Worm (Caenorhabditis elegans) whole organism, L4 larva: Measurements from ENCODE around the gene Y82E9BR.22.
A peak's percentile ranks its signal among the peaks of the same experiment; 100 is the strongest.

Source experiments
- F37D6.2 ChIP-seq: sonication (generic microtip); optimal IDR thresholded peaks from 2 replicates; lab custom pipeline; 2016; ENCODE audit warnings: mild to moderate bottlenecking, missing genetic modification characterization, missing compliant biosample characterization
- T20F7.1 ChIP-seq: fragments of 200-800 bp; sonication (Bioruptor generic); optimal IDR thresholded peaks from 2 replicates; lab custom pipeline; 2018; ENCODE audit warnings: mild to moderate bottlenecking, missing genetic modification characterization, missing compliant biosample characterization
- Y105C5A.15 ChIP-seq: fragments of 200-800 bp; sonication (Bioruptor generic); IDR thresholded peaks from 2 replicates; pipeline ENCODE4 v1.3.6; 2022; ENCODE audit warnings: missing genetic modification characterization, missing compliant biosample characterization
- ZK337.2 ChIP-seq: fragments of 200-800 bp; sonication (Bioruptor generic); IDR thresholded peaks from 2 replicates; pipeline ENCODE4 v1.3.6; 2022; ENCODE audit warnings: missing genetic modification reagents, missing genetic modification characterization, missing compliant biosample characterization
- ZK546.5 ChIP-seq, 2 experiments: sonication (generic microtip); optimal IDR thresholded peaks; 2 replicates each; lab custom pipeline; 2017; ENCODE audit warnings: missing biosample characterization in 2 of 2, missing genetic modification characterization in 2 of 2
- aha-1 ChIP-seq: fragments of 150-350 bp; peaks from one replicate; lab custom pipeline; 2014; ENCODE audit warnings: missing biosample characterization, missing genetic modification characterization
- ceh-20 ChIP-seq: fragments of 200-800 bp; sonication (Bioruptor generic); IDR thresholded peaks from 2 replicates; pipeline ENCODE4 v1.3.6; 2022; ENCODE audit warnings: missing genetic modification reagents, missing genetic modification characterization, missing compliant biosample characterization
- ceh-82 ChIP-seq: sonication (generic microtip); optimal IDR thresholded peaks from 2 replicates; lab custom pipeline; 2017; ENCODE audit warnings: missing biosample characterization, missing genetic modification characterization
- cey-2 ChIP-seq: sonication (generic microtip); optimal IDR thresholded peaks from 3 replicates; lab custom pipeline; 2017; ENCODE audit warnings: missing genetic modification characterization, mild to moderate bottlenecking, missing compliant biosample characterization, antibody characterized with exemption, borderline replicate concordance; ENCODE audit not compliant: insufficient read depth
- ctbp-1 ChIP-seq: fragments of 200-800 bp; sonication (Bioruptor generic); IDR thresholded peaks from 2 replicates; pipeline ENCODE4 v1.3.6; 2022; ENCODE audit warnings: missing genetic modification reagents, missing genetic modification characterization, missing compliant biosample characterization
- daf-12 ChIP-seq: fragments of 150-350 bp; optimal IDR thresholded peaks from 2 replicates; lab custom pipeline; 2014; ENCODE audit warnings: missing biosample characterization, missing genetic modification reagents, missing genetic modification characterization
- daf-16 ChIP-seq, 3 experiments: sonication (generic microtip); optimal IDR thresholded peaks; 2 replicates each; lab custom pipeline; 2016 to 2017; ENCODE audit warnings: missing genetic modification characterization in 3 of 3, missing genetic modification reagents in 3 of 3, mild to moderate bottlenecking in 2 of 3, missing compliant biosample characterization in 2 of 3, missing biosample characterization in 1 of 3, moderate library complexity in 1 of 3
- duxl-1 ChIP-seq: sonication (generic microtip); optimal IDR thresholded peaks from 2 replicates; lab custom pipeline; 2016; ENCODE audit warnings: mild to moderate bottlenecking, missing genetic modification characterization, moderate library complexity, missing compliant biosample characterization; ENCODE audit not compliant: poor library complexity
- dve-1 ChIP-seq: sonication (generic microtip); optimal IDR thresholded peaks from 2 replicates; lab custom pipeline; 2017; ENCODE audit warnings: antibody characterized with exemption, mild to moderate bottlenecking, missing genetic modification characterization, missing compliant biosample characterization; ENCODE audit not compliant: insufficient read depth
- egl-27 ChIP-seq: sonication (generic microtip); optimal IDR thresholded peaks from 3 replicates; lab custom pipeline; 2017; ENCODE audit warnings: missing biosample characterization, missing genetic modification reagents, missing genetic modification characterization
- fkh-10 ChIP-seq: fragments of 150-350 bp; optimal IDR thresholded peaks from 2 replicates; lab custom pipeline; 2014; ENCODE audit warnings: missing biosample characterization, missing genetic modification reagents, missing genetic modification characterization
- fos-1 ChIP-seq: fragments of 150-350 bp; optimal IDR thresholded peaks from 2 replicates; lab custom pipeline; 2014; ENCODE audit warnings: missing biosample characterization, missing genetic modification characterization
- hlh-30 ChIP-seq: sonication (generic microtip); optimal IDR thresholded peaks from 2 replicates; lab custom pipeline; 2017; ENCODE audit warnings: antibody characterized with exemption, mild to moderate bottlenecking, missing genetic modification characterization, missing compliant biosample characterization; ENCODE audit not compliant: insufficient read depth
- hmg-1.1 ChIP-seq: fragments of 200-800 bp; sonication (Bioruptor generic); IDR thresholded peaks from 2 replicates; pipeline ENCODE4 v1.3.6; 2022; ENCODE audit warnings: missing genetic modification reagents, missing genetic modification characterization, missing compliant biosample characterization
- lim-7 ChIP-seq: fragments of 200-800 bp; sonication (Bioruptor generic); IDR thresholded peaks from 2 replicates; pipeline ENCODE4 v1.3.6; 2022; ENCODE audit warnings: missing genetic modification characterization, missing compliant biosample characterization
- lin-29 ChIP-seq: fragments of 200-800 bp; sonication (Bioruptor generic); IDR thresholded peaks from 2 replicates; pipeline ENCODE4 v1.3.6; 2022; ENCODE audit warnings: missing genetic modification reagents, missing genetic modification characterization, missing compliant biosample characterization
- lin-38 ChIP-seq: fragments of 200-800 bp; sonication (Bioruptor generic); IDR thresholded peaks from 2 replicates; pipeline ENCODE4 v1.3.6; 2022; ENCODE audit warnings: missing genetic modification reagents, missing genetic modification characterization, missing compliant biosample characterization
- lin-39 ChIP-seq: fragments of 150-350 bp; optimal IDR thresholded peaks from 2 replicates; lab custom pipeline; 2014; ENCODE audit warnings: missing biosample characterization, missing genetic modification reagents, missing genetic modification characterization
- lsy-2 ChIP-seq, 2 experiments: fragments of 150-350 bp in 1 of 2; sonication (generic microtip) in 1 of 2; optimal IDR thresholded peaks; 2 replicates each; lab custom pipeline; 2014 to 2017; ENCODE audit warnings: missing biosample characterization in 2 of 2, missing genetic modification characterization in 2 of 2
- madf-9 ChIP-seq: fragments of 200-800 bp; sonication (Bioruptor generic); conservative IDR thresholded peaks from 2 replicates; pipeline ENCODE4 v1.3.6; 2022; ENCODE audit warnings: missing genetic modification reagents, missing genetic modification characterization, missing compliant biosample characterization
- mxl-3 ChIP-seq: fragments of 200-800 bp; sonication (Bioruptor generic); optimal IDR thresholded peaks from 2 replicates; lab custom pipeline; 2018; ENCODE audit warnings: mild to moderate bottlenecking, missing genetic modification characterization, missing compliant biosample characterization
- nhr-10 ChIP-seq: fragments of 150-350 bp; optimal IDR thresholded peaks from 2 replicates; lab custom pipeline; 2014; ENCODE audit warnings: missing biosample characterization, missing genetic modification characterization
- nhr-102 ChIP-seq: sonication (generic microtip); optimal IDR thresholded peaks from 2 replicates; lab custom pipeline; 2016; ENCODE audit warnings: mild to moderate bottlenecking, missing genetic modification characterization, moderate library complexity, missing compliant biosample characterization
- nhr-111 ChIP-seq: fragments of 200-800 bp; sonication (Bioruptor generic); optimal IDR thresholded peaks from 2 replicates; lab custom pipeline; 2018; ENCODE audit warnings: mild to moderate bottlenecking, missing genetic modification characterization, missing compliant biosample characterization
- nhr-48 ChIP-seq: sonication (generic microtip); optimal IDR thresholded peaks from 2 replicates; lab custom pipeline; 2016; ENCODE audit warnings: mild to moderate bottlenecking, missing genetic modification characterization, missing compliant biosample characterization
- nhr-76 ChIP-seq: fragments of 150-350 bp; optimal IDR thresholded peaks from 2 replicates; lab custom pipeline; 2014; ENCODE audit warnings: missing biosample characterization, missing genetic modification characterization
- nhr-77 ChIP-seq: fragments of 150-350 bp; optimal IDR thresholded peaks from 2 replicates; lab custom pipeline; 2014; ENCODE audit warnings: missing biosample characterization, missing genetic modification characterization
- php-3 ChIP-seq: fragments of 200-800 bp; sonication (Bioruptor generic); IDR thresholded peaks from 2 replicates; pipeline ENCODE4 v1.3.6; 2022; ENCODE audit warnings: missing genetic modification reagents, missing genetic modification characterization, missing compliant biosample characterization
- saeg-2 ChIP-seq: fragments of 200-800 bp; sonication (Bioruptor generic); IDR thresholded peaks from 2 replicates; pipeline ENCODE4 v1.3.6; 2022; ENCODE audit warnings: missing genetic modification reagents, missing genetic modification characterization, missing compliant biosample characterization
- sdz-12 ChIP-seq: fragments of 200-800 bp; sonication (Bioruptor generic); optimal IDR thresholded peaks from 2 replicates; lab custom pipeline; 2018; ENCODE audit warnings: mild to moderate bottlenecking, missing genetic modification characterization, missing compliant biosample characterization
- set-16 ChIP-seq: fragments of 200-800 bp; sonication (Bioruptor generic); IDR thresholded peaks from 2 replicates; pipeline ENCODE4 v1.3.6; 2022; ENCODE audit warnings: missing genetic modification reagents, missing genetic modification characterization, missing compliant biosample characterization
- snpc-1.2 ChIP-seq: fragments of 200-800 bp; sonication (Bioruptor generic); IDR thresholded peaks from 2 replicates; pipeline ENCODE4 v1.3.6; 2022; ENCODE audit warnings: missing genetic modification reagents, missing genetic modification characterization, missing compliant biosample characterization
- snpc-4 ChIP-seq: fragments of 150-350 bp; optimal IDR thresholded peaks from 2 replicates; lab custom pipeline; 2014; ENCODE audit warnings: missing biosample characterization, missing genetic modification characterization
- unc-130 ChIP-seq: sonication (generic microtip); optimal IDR thresholded peaks from 2 replicates; lab custom pipeline; 2016; ENCODE audit warnings: missing genetic modification reagents, missing genetic modification characterization, missing compliant biosample characterization
- unc-62 ChIP-seq, 3 experiments: fragments of 150-350 bp in 1 of 3; sonication (generic microtip); optimal IDR thresholded peaks in 2 of 3; peaks in 1 of 3; 1 replicate in 1 of 3; 2 replicates in 2 of 3; lab custom pipeline; 2014 to 2017; ENCODE audit warnings: missing biosample characterization in 3 of 3, missing genetic modification characterization in 3 of 3, missing genetic modification reagents in 3 of 3, missing genotype in 1 of 3
- vab-7 ChIP-seq: fragments of 200-800 bp; sonication (Bioruptor generic); IDR thresholded peaks from 2 replicates; pipeline ENCODE4 v1.3.6; 2022; ENCODE audit warnings: missing genetic modification reagents, missing genetic modification characterization, missing compliant biosample characterization
- zfp-2 ChIP-seq: sonication (generic microtip); optimal IDR thresholded peaks from 2 replicates; lab custom pipeline; 2016; ENCODE audit warnings: mild to moderate bottlenecking, missing genetic modification characterization, missing compliant biosample characterization
- zip-11 ChIP-seq: fragments of 200-800 bp; sonication (Bioruptor generic); IDR thresholded peaks from 2 replicates; pipeline ENCODE4 v1.3.6; 2022; ENCODE audit warnings: missing genetic modification characterization, missing compliant biosample characterization

Y82E9BR.22 gene

ce11 chrIII:1419700-1420356, 10.8 kb upstream of the Y82E9BR.22 start (continued):
- TF ChIP-seq ctbp-1, result peak; percentile 83
- TF ChIP-seq nhr-77 (tag; lab: Kevin White, UChicago), result peak; percentile 90
- peak in 1 of 2 experiments; percentile 83 for TF ChIP-seq ZK546.5 (tag; optimal IDR thresholded peaks at IDR 0.05; lab: Kevin White, UChicago)
- TF ChIP-seq lin-39, result no peak
- peak; percentile 56 for TF ChIP-seq hmg-1.1 (GFP tag; lab: Robert Waterston, UW)
- TF ChIP-seq ceh-20, result peak; percentile 9; the same call in 1 of the 2 replicates

ce11 chrIII:1419146-1419636, 10.2 kb upstream of the Y82E9BR.22 start, which contains the start of gene Y82E9BR.3:
Gene Y82E9BR.3 (plus strand): TSS chrIII:1419196.
- TF ChIP-seq lim-7 (GFP tag; lab: Robert Waterston, UW), result peak; percentile 27; the same call in 1 of the 2 replicates
- TF ChIP-seq hmg-1.1 (GFP tag; lab: Robert Waterston, UW), result no peak
- TF ChIP-seq duxl-1, result no peak
- no peak for TF ChIP-seq zip-11 (GFP tag; lab: Robert Waterston, UW)
- no peak for TF ChIP-seq nhr-48
- no peak for TF ChIP-seq F37D6.2
- TF ChIP-seq sdz-12 (GFP tag; lab: Kevin White, UChicago), result no peak
- no peak for TF ChIP-seq egl-27 (tag; lab: Kevin White, UChicago)
- TF ChIP-seq cey-2 (tag; lab: Kevin White, UChicago), result no peak
- no peak for TF ChIP-seq lsy-2 (tag; optimal IDR thresholded peaks at IDR 0.05; lab: Kevin White, UChicago)
- no peak for TF ChIP-seq nhr-111 (GFP tag; lab: Kevin White, UChicago)
- TF ChIP-seq daf-12, result no peak
- TF ChIP-seq snpc-1.2, result 0 out of 2 replicates have a peak, but pooled peaks have one; percentile 14
- peak; percentile 94 for TF ChIP-seq set-16
- TF ChIP-seq Y105C5A.15, result no peak
- TF ChIP-seq unc-130 (GFP tag; lab: Kevin White, UChicago), result no peak
- no peak for TF ChIP-seq nhr-102
- no peak for TF ChIP-seq dve-1 (tag; lab: Kevin White, UChicago)
- TF ChIP-seq aha-1, result peak; percentile 41
- TF ChIP-seq vab-7 (GFP tag; lab: Robert Waterston, UW), result no peak
- TF ChIP-seq lin-29, result no peak

DNA sequence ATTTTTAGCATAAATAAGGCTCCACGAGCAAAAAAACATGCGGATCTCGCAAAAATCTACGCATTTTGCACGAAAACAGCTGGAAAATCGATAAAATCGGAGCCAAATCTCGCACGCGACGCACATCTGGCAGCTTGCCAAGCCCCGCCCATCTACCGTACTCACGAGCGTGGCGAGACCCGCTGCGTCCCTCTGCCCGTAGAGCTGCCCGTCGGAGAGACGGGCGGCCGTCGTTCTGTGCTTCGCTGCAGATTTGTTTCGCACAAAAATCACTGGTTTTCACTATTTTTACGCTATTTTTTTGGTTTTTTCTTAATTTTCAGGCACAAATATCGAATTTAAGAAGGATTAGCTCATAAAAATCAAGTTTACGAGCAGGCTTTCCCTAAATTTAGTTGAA, 9.7 kb upstream of the Y82E9BR.22 start:
- peak; percentile 83 for TF ChIP-seq hlh-30 (tag; lab: Kevin White, UChicago)
- peak; percentile 82 for TF ChIP-seq mxl-3 (GFP tag; lab: Kevin White, UChicago)
- TF ChIP-seq snpc-4 (tag; lab: Kevin White, UChicago), result peak; percentile 7
- TF ChIP-seq hmg-1.1 (GFP tag; lab: Robert Waterston, UW), result peak; percentile 84
- peak; percentile 33; the same call in 1 of the 2 replicates for TF ChIP-seq snpc-1.2
- TF ChIP-seq saeg-2 (GFP tag; lab: Robert Waterston, UW), result peak; percentile 72; the same call in 1 of the 2 replicates
- peak; percentile 82 for TF ChIP-seq T20F7.1 (GFP tag; lab: Kevin White, UChicago)
- peak; percentile 93 for TF ChIP-seq aha-1
- TF ChIP-seq egl-27 (tag; lab: Kevin White, UChicago), result no peak
- no peak for TF ChIP-seq ZK337.2 (GFP tag; lab: Robert Waterston, UW)
- no peak for TF ChIP-seq cey-2 (tag; lab: Kevin White, UChicago)
- peak; percentile 16; the same call in 1 of the 2 replicates for TF ChIP-seq php-3 (GFP tag; lab: Robert Waterston, UW)
- peak; percentile 71 for TF ChIP-seq F37D6.2
- peak; percentile 68 for TF ChIP-seq ctbp-1
- peak; percentile 89 for TF ChIP-seq lin-38 (GFP tag; lab: Robert Waterston, UW)
- no peak for TF ChIP-seq nhr-10 (tag; lab: Kevin White, UChicago)
- peak in 1 of 2 experiments; percentile 93 for TF ChIP-seq unc-62 (GFP tag; optimal IDR thresholded peaks at IDR 0.05 in 1 of 2; lab: Kevin White, UChicago)
- TF ChIP-seq unc-62 (tag; optimal IDR thresholded peaks at IDR 0.05; lab: Kevin White, UChicago), result no peak
- peak; percentile 38 to 51 for TF ChIP-seq daf-16 (GFP tag; optimal IDR thresholded peaks at IDR 0.05; lab: Kevin White, UChicago)
- peak; percentile 48 for TF ChIP-seq daf-16 (tag; optimal IDR thresholded peaks at IDR 0.05; lab: Kevin White, UChicago)
- peak; percentile 87 for TF ChIP-seq nhr-77 (tag; lab: Kevin White, UChicago)
- peak; percentile 97 for TF ChIP-seq zfp-2
- no peak for TF ChIP-seq ceh-82 (tag; lab: Kevin White, UChicago)
- TF ChIP-seq fos-1 (tag; lab: Kevin White, UChicago), result no peak
- 0 out of 2 replicates have a peak, but pooled peaks have one; percentile 23 for TF ChIP-seq lin-29
- TF ChIP-seq Y105C5A.15, result no peak
- TF ChIP-seq unc-130 (GFP tag; lab: Kevin White, UChicago), result peak; percentile 58
- TF ChIP-seq nhr-76 (tag; lab: Kevin White, UChicago), result no peak
- TF ChIP-seq madf-9, result peak; percentile 74
- TF ChIP-seq fkh-10, result peak; percentile 34
